Worm (Caenorhabditis elegans) whole organism, L2 larva: ENCODE results near the gene T04A6.2.

Source experiments
- C34F6.9 ChIP-seq: fragments of 150-350 bp; optimal IDR thresholded peaks from 2 replicates; lab custom pipeline; 2014; ENCODE audit warnings: missing biosample characterization, missing genetic modification characterization
- F13H6.1 ChIP-seq: sonication (generic microtip); optimal IDR thresholded peaks from 2 replicates; lab custom pipeline; 2016; ENCODE audit warnings: missing genetic modification characterization, missing compliant biosample characterization
- R02D3.7 ChIP-seq: fragments of 150-350 bp; optimal IDR thresholded peaks from 2 replicates; lab custom pipeline; 2014; ENCODE audit warnings: missing biosample characterization, missing genetic modification characterization
- Y55F3AM.14 ChIP-seq: fragments of 200-800 bp; sonication (Bioruptor generic); optimal IDR thresholded peaks from 2 replicates; lab custom pipeline; 2018; ENCODE audit warnings: mild to moderate bottlenecking, missing genetic modification characterization, missing compliant biosample characterization
- ZK546.5 ChIP-seq: sonication (generic microtip); optimal IDR thresholded peaks from 2 replicates; lab custom pipeline; 2017; ENCODE audit warnings: missing biosample characterization, missing genetic modification characterization
- aly-2 ChIP-seq: fragments of 150-350 bp; optimal IDR thresholded peaks from 2 replicates; lab custom pipeline; 2014; ENCODE audit warnings: missing biosample characterization, missing genetic modification characterization
- ama-1 ChIP-seq: fragments of 150-350 bp; optimal IDR thresholded peaks from 2 replicates; lab custom pipeline; 2018; ENCODE audit warnings: inconsistent platforms
- blmp-1 ChIP-seq: sonication (generic microtip); optimal IDR thresholded peaks from 2 replicates; lab custom pipeline; 2017; ENCODE audit warnings: missing genetic modification characterization, mild to moderate bottlenecking, missing compliant biosample characterization, antibody characterized with exemption, moderate library complexity; ENCODE audit not compliant: insufficient read depth
- ceh-16 ChIP-seq: fragments of 150-350 bp; optimal IDR thresholded peaks from 2 replicates; lab custom pipeline; 2014; ENCODE audit warnings: missing biosample characterization, missing genetic modification characterization
- ceh-82 ChIP-seq: fragments of 150-350 bp; optimal IDR thresholded peaks from 2 replicates; lab custom pipeline; 2014; ENCODE audit warnings: missing biosample characterization, missing genetic modification characterization
- crh-2 ChIP-seq: sonication (generic microtip); optimal IDR thresholded peaks from 2 replicates; lab custom pipeline; 2017; ENCODE audit warnings: missing biosample characterization, missing genetic modification characterization
- egl-27 ChIP-seq: sonication (generic microtip); optimal IDR thresholded peaks from 3 replicates; lab custom pipeline; 2017; ENCODE audit warnings: missing biosample characterization, missing genetic modification reagents, missing genetic modification characterization
- elt-1 ChIP-seq: fragments of 150-350 bp; optimal IDR thresholded peaks from 2 replicates; lab custom pipeline; 2014; ENCODE audit warnings: missing biosample characterization, missing genetic modification characterization
- elt-3 ChIP-seq: sonication (generic microtip); optimal IDR thresholded peaks from 2 replicates; lab custom pipeline; 2017; ENCODE audit warnings: missing biosample characterization, missing genetic modification characterization
- gmeb-1 ChIP-seq: fragments of 150-350 bp; optimal IDR thresholded peaks from 2 replicates; lab custom pipeline; 2014; ENCODE audit warnings: missing biosample characterization, missing genetic modification characterization
- lin-13 ChIP-seq: fragments of 150-350 bp; optimal IDR thresholded peaks from 2 replicates; lab custom pipeline; 2014; ENCODE audit warnings: missing biosample characterization, missing genetic modification reagents, missing genetic modification characterization
- lin-39 ChIP-seq: fragments of 150-350 bp; optimal IDR thresholded peaks from 2 replicates; lab custom pipeline; 2014; ENCODE audit warnings: missing biosample characterization, missing genetic modification reagents, missing genetic modification characterization
- mab-5 ChIP-seq: fragments of 150-350 bp; optimal IDR thresholded peaks from 2 replicates; lab custom pipeline; 2014; ENCODE audit warnings: missing biosample characterization, missing genetic modification characterization
- mbf-1 ChIP-seq: sonication (generic microtip); optimal IDR thresholded peaks from 2 replicates; lab custom pipeline; 2017; ENCODE audit warnings: missing biosample characterization, missing genetic modification characterization
- mdl-1 ChIP-seq, 2 experiments: fragments of 150-350 bp in 1 of 2; sonication (generic microtip) in 1 of 2; optimal IDR thresholded peaks; 2 replicates each; lab custom pipeline; 2017; ENCODE audit warnings: missing biosample characterization in 2 of 2, missing genetic modification characterization in 2 of 2
- nhr-12 ChIP-seq: fragments of 150-350 bp; optimal IDR thresholded peaks from 2 replicates; lab custom pipeline; 2014; ENCODE audit warnings: missing biosample characterization, missing genetic modification characterization
- nhr-129 ChIP-seq: fragments of 150-350 bp; optimal IDR thresholded peaks from 2 replicates; lab custom pipeline; 2014; ENCODE audit warnings: missing biosample characterization, missing genetic modification characterization
- nhr-21 ChIP-seq: fragments of 150-350 bp; optimal IDR thresholded peaks from 2 replicates; lab custom pipeline; 2014; ENCODE audit warnings: missing biosample characterization, missing genetic modification characterization
- nhr-23 ChIP-seq: fragments of 150-350 bp; optimal IDR thresholded peaks from 2 replicates; lab custom pipeline; 2014; ENCODE audit warnings: missing biosample characterization, missing genetic modification reagents, missing genetic modification characterization
- nhr-237 ChIP-seq: fragments of 150-350 bp; optimal IDR thresholded peaks from 2 replicates; lab custom pipeline; 2014; ENCODE audit warnings: missing biosample characterization, missing genetic modification characterization
- nhr-6 ChIP-seq: fragments of 150-350 bp; optimal IDR thresholded peaks from 2 replicates; lab custom pipeline; 2014; ENCODE audit warnings: missing biosample characterization, missing genetic modification characterization
- skn-1 ChIP-seq: sonication (generic microtip); optimal IDR thresholded peaks from 2 replicates; lab custom pipeline; 2017; ENCODE audit warnings: missing biosample characterization, missing genetic modification characterization
- sma-3 ChIP-seq: sonication (generic microtip); optimal IDR thresholded peaks from 2 replicates; lab custom pipeline; 2016; ENCODE audit warnings: missing genetic modification reagents, missing genetic modification characterization, missing compliant biosample characterization
- sma-9 ChIP-seq, 2 experiments: fragments of 150-350 bp in 1 of 2; sonication (generic microtip) in 1 of 2; optimal IDR thresholded peaks; 2 replicates each; lab custom pipeline; 2014 to 2016; ENCODE audit warnings: missing genetic modification characterization in 2 of 2, mild to moderate bottlenecking in 1 of 2, missing biosample characterization in 1 of 2, missing compliant biosample characterization in 1 of 2, missing genetic modification reagents in 1 of 2, moderate library complexity in 1 of 2
- snpc-4 ChIP-seq: fragments of 150-350 bp; optimal IDR thresholded peaks from 2 replicates; lab custom pipeline; 2014; ENCODE audit warnings: missing biosample characterization, missing genetic modification characterization
- unc-39 ChIP-seq: fragments of 150-350 bp; optimal IDR thresholded peaks from 2 replicates; lab custom pipeline; 2014; ENCODE audit warnings: missing biosample characterization, missing genetic modification characterization
- unc-55 ChIP-seq: fragments of 150-350 bp; sonication (generic microtip); optimal IDR thresholded peaks from 3 replicates; lab custom pipeline; 2014; ENCODE audit warnings: missing biosample characterization, missing genetic modification reagents, missing genetic modification characterization
- unc-62 ChIP-seq: fragments of 150-350 bp; optimal IDR thresholded peaks from 2 replicates; lab custom pipeline; 2014; ENCODE audit warnings: missing biosample characterization, missing genetic modification reagents, missing genetic modification characterization
- zag-1 ChIP-seq: fragments of 150-350 bp; optimal IDR thresholded peaks from 2 replicates; lab custom pipeline; 2014; ENCODE audit warnings: missing biosample characterization, missing genetic modification characterization
- ztf-11 ChIP-seq: sonication (generic microtip); optimal IDR thresholded peaks from 2 replicates; lab custom pipeline; 2017; ENCODE audit warnings: missing biosample characterization, missing genetic modification characterization
- ztf-4 ChIP-seq: fragments of 150-350 bp; optimal IDR thresholded peaks from 2 replicates; lab custom pipeline; 2014; ENCODE audit warnings: missing biosample characterization, missing genetic modification characterization

The T04A6.2 gene

DNA sequence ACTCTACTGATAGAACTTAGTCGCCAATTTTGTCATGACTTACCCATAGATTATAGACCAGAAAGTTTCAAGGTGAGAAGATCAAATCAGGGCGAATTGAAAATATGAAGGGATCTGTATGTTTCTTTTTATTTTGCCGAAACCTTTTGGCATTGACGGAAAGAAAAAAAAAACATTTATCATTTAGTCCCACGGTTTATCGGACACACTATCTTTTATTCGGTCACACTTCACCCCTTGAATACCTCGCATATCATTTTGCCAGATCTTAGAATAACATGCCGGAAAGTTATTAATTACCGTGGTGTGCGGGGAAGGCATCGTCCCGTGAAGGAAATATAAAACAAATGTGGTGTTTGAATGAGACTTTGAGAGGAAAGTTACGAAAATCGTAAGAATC, 30.4 kb downstream of the T04A6.2 start:
- TF ChIP-seq sma-9 (GFP tag; optimal IDR thresholded peaks at IDR 0.05; lab: Kevin White, UChicago) (peak; percentile 65), sma-9 (tag; optimal IDR thresholded peaks at IDR 0.05; lab: Kevin White, UChicago) (no peak), mab-5 (tag; lab: Kevin White, UChicago) (no peak), ceh-16 (tag; lab: Kevin White, UChicago) (peak; percentile 95), crh-2 (tag; lab: Kevin White, UChicago) (peak; percentile 34)
- TF ChIP-seq, all 48 proteins: peak for 3

DNA sequence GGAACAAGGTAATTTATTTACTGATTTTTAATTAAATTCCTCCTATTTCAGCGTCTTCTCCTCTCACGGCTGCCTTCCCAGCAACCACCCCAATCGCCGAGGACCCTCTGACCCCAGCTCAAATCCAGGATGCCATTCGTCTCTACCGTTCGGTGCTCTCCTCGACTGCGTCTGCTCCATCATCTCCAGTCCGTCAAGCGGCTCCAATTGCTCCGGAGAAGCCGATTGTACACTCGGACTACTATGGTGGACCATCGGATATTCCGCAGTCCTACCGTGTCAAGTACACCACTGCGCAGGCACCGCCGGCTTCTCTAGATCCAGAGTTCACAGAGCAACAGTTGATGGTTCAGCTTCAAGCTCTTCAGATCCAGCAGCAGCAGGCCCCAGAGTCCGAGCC, 34.2 kb downstream of the T04A6.2 start:
- TF ChIP-seq ztf-4 (tag; lab: Kevin White, UChicago) (no peak), nhr-21 (tag; lab: Kevin White, UChicago) (no peak), skn-1 (tag; lab: Kevin White, UChicago) (no peak), unc-62 (GFP tag; lab: Kevin White, UChicago) (no peak), F13H6.1 (tag; lab: Kevin White, UChicago) (no peak), ztf-11 (tag; lab: Kevin White, UChicago) (no peak), blmp-1 (no peak), aly-2 (no peak), ama-1 (lab: Kevin White, UChicago) (no peak), nhr-237 (tag; lab: Kevin White, UChicago) (no peak), mdl-1 (tag; optimal IDR thresholded peaks at IDR 0.05; lab: Kevin White, UChicago) (no peak)
- TF ChIP-seq, all 48 proteins: peak for 0

DNA sequence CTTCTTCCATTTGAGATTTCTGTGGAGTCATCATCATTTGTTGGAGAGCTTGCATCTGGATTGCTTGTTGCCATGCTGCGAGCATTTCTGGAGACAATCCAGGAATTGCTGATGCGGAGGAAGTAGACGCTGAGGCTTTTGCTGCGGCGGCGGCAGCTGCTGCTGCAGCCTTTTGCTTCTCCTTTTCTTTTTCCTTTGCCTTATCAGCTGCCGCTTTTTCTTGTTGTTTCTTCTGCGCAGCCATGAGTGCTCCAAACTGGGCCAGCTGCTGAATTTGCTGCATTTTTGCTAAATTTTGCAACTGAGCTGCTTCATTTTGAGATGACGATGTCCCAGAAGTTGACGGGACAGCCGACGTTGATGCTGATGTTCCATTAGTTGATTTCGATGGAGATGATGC, 40.9 kb downstream of the T04A6.2 start:
- TF ChIP-seq R02D3.7 (tag; lab: Kevin White, UChicago) (no peak), nhr-12 (no peak), mbf-1 (tag; lab: Kevin White, UChicago) (no peak), unc-55 (no peak), lin-39 (no peak), egl-27 (no peak), elt-3 (tag; lab: Kevin White, UChicago) (no peak), mdl-1 (tag; optimal IDR thresholded peaks at IDR 0.05; lab: Kevin White, UChicago) (no peak), nhr-21 (tag; lab: Kevin White, UChicago) (no peak), snpc-4 (tag; lab: Kevin White, UChicago) (no peak), elt-1 (tag; lab: Kevin White, UChicago) (no peak), nhr-6 (tag; lab: Kevin White, UChicago) (no peak), aly-2 (no peak), zag-1 (tag; lab: Kevin White, UChicago) (no peak)

ce11 chrIII:7655932-7656331, 41.3 kb downstream of the T04A6.2 start, which contains the start of gene baz-2:
baz-2 (minus strand) TSS chrIII:7656032.
- TF ChIP-seq Y55F3AM.14 (GFP tag; lab: Kevin White, UChicago) (no peak), ZK546.5 (tag; lab: Kevin White, UChicago) (no peak), lin-39 (no peak), lin-13 (GFP tag; lab: Kevin White, UChicago) (no peak), sma-9 (GFP tag; optimal IDR thresholded peaks at IDR 0.05; lab: Kevin White, UChicago) (no peak), sma-9 (tag; optimal IDR thresholded peaks at IDR 0.05; lab: Kevin White, UChicago) (no peak), gmeb-1 (tag; lab: Kevin White, UChicago) (no peak), sma-3 (GFP tag; lab: Kevin White, UChicago) (no peak), skn-1 (tag; lab: Kevin White, UChicago) (no peak), unc-39 (tag; lab: Kevin White, UChicago) (no peak), mab-5 (tag; lab: Kevin White, UChicago) (no peak), egl-27 (no peak), zag-1 (tag; lab: Kevin White, UChicago) (no peak), nhr-23 (tag; lab: Kevin White, UChicago) (no peak), ceh-82 (no peak)

DNA sequence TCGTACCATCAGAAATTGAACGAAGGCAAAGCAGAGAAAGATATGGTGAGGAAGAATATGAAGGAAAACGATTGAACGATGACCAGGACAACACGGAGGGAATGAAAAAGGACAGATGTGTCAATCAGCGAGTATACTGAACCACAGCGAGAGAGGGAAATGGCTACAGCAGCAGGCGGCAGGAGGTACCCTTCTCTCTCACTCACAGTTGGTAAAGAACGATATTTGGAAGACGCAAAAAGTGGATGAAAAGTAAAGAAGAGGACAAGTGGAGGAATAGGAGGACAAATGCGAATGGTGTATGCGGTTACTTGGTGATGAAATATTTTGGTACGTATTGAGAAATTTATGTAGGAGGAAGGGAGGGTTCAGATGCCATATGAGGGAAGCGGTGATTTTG, 41.8 kb downstream of the T04A6.2 start, which contains the start of gene ZK783.7:
ZK783.7 (plus strand) TSS at position 246 of the 400 bp plus-strand sequence.
- TF ChIP-seq nhr-129 (peak; percentile 30), C34F6.9 (no peak)
